Fruit fly (Drosophila melanogaster) whole organism, wandering third instar larva: ENCODE data around the gene LanA.

ENCODE experiments used
- Abd-B ChIP-seq: fragments of >200 bp; optimal IDR thresholded peaks from 2 replicates; lab custom pipeline; 2017; ENCODE audit warnings: missing biosample characterization, missing genetic modification characterization
- CG32264 ChIP-seq: fragments of 200-800 bp; sonication (Bioruptor generic); optimal IDR thresholded peaks from 2 replicates; lab custom pipeline; 2016; ENCODE audit warnings: missing biosample characterization, missing genetic modification characterization
- CG9705 ChIP-seq: fragments of 200-800 bp; sonication (Bioruptor generic); optimal IDR thresholded peaks from 2 replicates; lab custom pipeline; 2018; ENCODE audit warnings: missing biosample characterization, mild to moderate bottlenecking, missing genetic modification characterization
- CrebA ChIP-seq: fragments of 200-800 bp; sonication (Bioruptor generic); optimal IDR thresholded peaks from 2 replicates; lab custom pipeline; 2016; ENCODE audit warnings: missing biosample characterization, mild to moderate bottlenecking, missing genetic modification characterization, borderline replicate concordance
- Dfd ChIP-seq: fragments of >200 bp; optimal IDR thresholded peaks from 2 replicates; lab custom pipeline; 2017; ENCODE audit warnings: missing biosample characterization, missing genetic modification characterization
- Dif ChIP-seq: fragments of 200-275, 200-300 bp; sonication (Bioruptor generic); optimal IDR thresholded peaks from 2 replicates; lab custom pipeline; 2018; ENCODE audit warnings: missing biosample characterization, missing genetic modification characterization; ENCODE audit not compliant: partially characterized antibody
- GATAd ChIP-seq: sonication (Bioruptor generic); optimal IDR thresholded peaks from 2 replicates; lab custom pipeline; 2016; ENCODE audit warnings: missing biosample characterization, missing genetic modification characterization
- Hr78 ChIP-seq: fragments of >200 bp; optimal IDR thresholded peaks from 2 replicates; lab custom pipeline; 2017; ENCODE audit warnings: missing biosample characterization, missing genetic modification characterization
- Hr83 ChIP-seq: fragments of 200-300 bp; sonication (Bioruptor generic); optimal IDR thresholded peaks from 2 replicates; lab custom pipeline; 2016; ENCODE audit warnings: missing biosample characterization, mild to moderate bottlenecking, missing genetic modification characterization, moderate library complexity; ENCODE audit not compliant: poor library complexity, severe bottlenecking
- Jra ChIP-seq: sonication (Bioruptor generic); optimal IDR thresholded peaks from 2 replicates; lab custom pipeline; 2016; ENCODE audit warnings: missing biosample characterization, missing genetic modification characterization
- Mio ChIP-seq: sonication (Bioruptor generic); optimal IDR thresholded peaks from 2 replicates; lab custom pipeline; 2016; ENCODE audit warnings: missing biosample characterization, missing genetic modification characterization
- OdsH ChIP-seq: fragments of 200-800 bp; sonication (Bioruptor generic); optimal IDR thresholded peaks from 2 replicates; lab custom pipeline; 2016; ENCODE audit warnings: missing biosample characterization, mild to moderate bottlenecking, missing genetic modification characterization
- Rel ChIP-seq, 2 experiments: fragments of 200-800 bp; sonication (Bioruptor generic) in 1 of 2; optimal IDR thresholded peaks; 2 replicates in 1 of 2; 3 replicates in 1 of 2; lab custom pipeline; 2016 to 2019; ENCODE audit warnings: mild to moderate bottlenecking in 2 of 2, missing biosample characterization in 2 of 2, missing genetic modification characterization in 2 of 2, moderate library complexity in 1 of 2
- Sp1 ChIP-seq: fragments of 200-800 bp; sonication (Bioruptor generic); optimal IDR thresholded peaks from 3 replicates; lab custom pipeline; 2019; ENCODE audit warnings: missing biosample characterization, mild to moderate bottlenecking, missing genetic modification characterization, moderate library complexity
- Vsx2 ChIP-seq: fragments of 200-300, 225-300 bp; sonication (Bioruptor generic); optimal IDR thresholded peaks from 2 replicates; lab custom pipeline; 2018; ENCODE audit warnings: missing biosample characterization, missing genetic modification characterization; ENCODE audit not compliant: partially characterized antibody
- br ChIP-seq: fragments of 200-800 bp; sonication (Bioruptor generic); optimal IDR thresholded peaks from 2 replicates; lab custom pipeline; 2016; ENCODE audit warnings: missing biosample characterization, missing genetic modification characterization
- brk ChIP-seq: fragments of 200-800 bp; sonication (Bioruptor generic); optimal IDR thresholded peaks from 2 replicates; lab custom pipeline; 2016; ENCODE audit warnings: missing biosample characterization, mild to moderate bottlenecking, missing genetic modification characterization
- dl ChIP-seq, 2 experiments: fragments of 175-275, 200-275 bp in 1 of 2; fragments of 200-275 bp in 1 of 2; sonication (Bioruptor generic); optimal IDR thresholded peaks; lab custom pipeline; 2018; ENCODE audit warnings: mild to moderate bottlenecking in 2 of 2, missing biosample characterization in 2 of 2, missing genetic modification characterization in 2 of 2, moderate library complexity in 2 of 2; ENCODE audit not compliant: partially characterized antibody in 2 of 2, insufficient read depth in 1 of 2
- dsf ChIP-seq: sonication (Bioruptor generic); optimal IDR thresholded peaks from 2 replicates; lab custom pipeline; 2016; ENCODE audit warnings: missing biosample characterization, missing genetic modification characterization, borderline replicate concordance
- ey ChIP-seq: fragments of 200-800 bp; sonication (Bioruptor generic); optimal IDR thresholded peaks from 2 replicates; lab custom pipeline; 2016; ENCODE audit warnings: missing biosample characterization, missing genetic modification characterization
- foxo ChIP-seq, 2 experiments: fragments of 200-800 bp; sonication (Bioruptor generic); optimal IDR thresholded peaks; 2 replicates in 1 of 2; 3 replicates in 1 of 2; lab custom pipeline; 2016 to 2017; ENCODE audit warnings: missing biosample characterization in 2 of 2, missing genetic modification characterization in 2 of 2
- fru ChIP-seq: fragments of 200-800 bp; sonication (Bioruptor generic); optimal IDR thresholded peaks from 3 replicates; lab custom pipeline; 2016; ENCODE audit warnings: missing biosample characterization, mild to moderate bottlenecking, missing genetic modification characterization
- h ChIP-seq: fragments of 200-800 bp; sonication (Bioruptor generic); optimal IDR thresholded peaks from 3 replicates; lab custom pipeline; 2016; ENCODE audit warnings: missing biosample characterization, mild to moderate bottlenecking, missing genetic modification characterization
- jim ChIP-seq: fragments of 175-275, 200-325 bp; sonication (Bioruptor generic); optimal IDR thresholded peaks from 2 replicates; lab custom pipeline; 2016; ENCODE audit warnings: missing biosample characterization, mild to moderate bottlenecking, missing genetic modification characterization
- pan ChIP-seq: fragments of >200 bp; optimal IDR thresholded peaks from 2 replicates; lab custom pipeline; 2017
- psq ChIP-seq: fragments of 200-800 bp; sonication (Bioruptor generic); optimal IDR thresholded peaks from 3 replicates; lab custom pipeline; 2017; ENCODE audit warnings: missing biosample characterization, mild to moderate bottlenecking, missing genetic modification characterization, moderate library complexity
- rgr ChIP-seq: fragments of 200-800 bp; sonication (Bioruptor generic); optimal IDR thresholded peaks from 3 replicates; lab custom pipeline; 2016; ENCODE audit warnings: missing biosample characterization, mild to moderate bottlenecking, missing genetic modification characterization
- sage ChIP-seq: fragments of 200-800 bp; sonication (Bioruptor generic); optimal IDR thresholded peaks from 2 replicates; lab custom pipeline; 2016; ENCODE audit warnings: missing biosample characterization, mild to moderate bottlenecking, missing genetic modification characterization
- sv ChIP-seq: fragments of 200-800 bp; sonication (Bioruptor generic); optimal IDR thresholded peaks from 3 replicates; lab custom pipeline; 2016; ENCODE audit warnings: missing biosample characterization, missing genetic modification characterization
- tai ChIP-seq: sonication (Bioruptor generic); optimal IDR thresholded peaks from 2 replicates; lab custom pipeline; 2016; ENCODE audit warnings: missing biosample characterization, missing genetic modification characterization
- usp ChIP-seq: fragments of >200 bp; optimal IDR thresholded peaks from 2 replicates; lab custom pipeline; 2017; ENCODE audit warnings: missing biosample characterization, missing genetic modification characterization
- woc ChIP-seq: sonication (Bioruptor generic); optimal IDR thresholded peaks from 2 replicates; lab custom pipeline; 2016; ENCODE audit warnings: missing biosample characterization, mild to moderate bottlenecking, missing genetic modification characterization

The LanA gene

DNA sequence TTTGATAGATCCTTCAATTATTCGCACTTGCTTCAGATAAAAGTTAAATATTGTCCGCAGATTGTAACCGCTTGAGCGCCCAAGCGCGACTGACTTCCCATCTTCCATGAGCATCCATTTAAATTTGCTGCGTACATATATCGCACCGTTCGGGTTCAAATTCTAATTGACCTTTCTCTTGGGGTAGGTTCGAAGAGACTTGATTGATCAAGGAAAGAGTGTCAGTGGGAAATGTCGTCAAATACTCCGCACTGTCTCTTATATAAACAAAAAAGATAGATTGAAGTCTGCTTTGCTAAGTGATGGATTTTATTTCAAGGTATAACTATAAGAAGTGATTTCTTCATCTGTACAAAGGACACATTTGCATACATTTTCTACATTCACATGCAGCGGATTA lies 27.8 kb upstream of the LanA start, which contains the start of gene Mdr65:
Mdr65 (minus strand) TSS at position 101 of the 400 bp plus-strand sequence.
- TF ChIP-seq ey (GFP tag; lab: Kevin White, UChicago) (no peak), sage (GFP tag; lab: Kevin White, UChicago) (no peak), dl (GFP tag; optimal IDR thresholded peaks at IDR 0.05; lab: Kevin White, UChicago; ENCODE audit: insufficient read depth in 1 of 2, partially characterized antibody in 2 of 2) (no peak), br (GFP tag; lab: Kevin White, UChicago) (no peak), foxo (GFP tag; optimal IDR thresholded peaks at IDR 0.05; lab: Kevin White, UChicago) (no peak), jim (GFP tag; lab: Kevin White, UChicago) (no peak), Jra (no peak), Dif (no peak), brk (GFP tag; lab: Kevin White, UChicago) (no peak), h (GFP tag; lab: Kevin White, UChicago) (no peak), CrebA (no peak), Vsx2 (GFP tag; lab: Kevin White, UChicago) (no peak), tai (GFP tag; lab: Kevin White, UChicago) (no peak)

DNA sequence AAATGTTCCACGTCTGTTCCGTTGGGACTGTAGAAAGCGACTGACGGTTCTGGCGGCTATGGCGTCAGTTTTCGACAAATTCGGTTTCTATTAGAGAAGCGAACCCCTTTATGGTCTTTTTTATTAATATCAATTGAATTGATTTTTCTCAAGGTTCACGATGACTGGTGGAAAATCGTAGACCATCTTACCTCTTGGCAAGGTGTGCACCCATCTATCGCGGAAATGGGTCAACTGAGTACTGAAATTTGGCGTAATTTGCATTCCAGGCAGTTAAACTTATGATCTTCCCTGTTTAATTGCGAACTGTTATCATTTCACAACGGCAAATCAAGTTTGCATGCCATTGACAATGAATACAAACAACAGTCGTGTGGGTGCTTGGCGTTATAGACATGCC lies 22.1 kb upstream of the LanA start, which contains the start of gene CG10226:
CG10226 (minus strand) TSS at position 101 of the 400 bp plus-strand sequence.
- TF ChIP-seq Sp1 (no peak), dl (GFP tag; optimal IDR thresholded peaks at IDR 0.05; lab: Kevin White, UChicago; ENCODE audit: insufficient read depth in 1 of 2, partially characterized antibody in 2 of 2) (no peak), Vsx2 (GFP tag; lab: Kevin White, UChicago) (no peak), CG9705 (GFP tag; lab: Kevin White, UChicago) (no peak), jim (GFP tag; lab: Kevin White, UChicago) (no peak), dsf (no peak), rgr (GFP tag; lab: Kevin White, UChicago) (no peak), ey (GFP tag; lab: Kevin White, UChicago) (no peak), foxo (GFP tag; optimal IDR thresholded peaks at IDR 0.05; lab: Kevin White, UChicago) (no peak)

DNA sequence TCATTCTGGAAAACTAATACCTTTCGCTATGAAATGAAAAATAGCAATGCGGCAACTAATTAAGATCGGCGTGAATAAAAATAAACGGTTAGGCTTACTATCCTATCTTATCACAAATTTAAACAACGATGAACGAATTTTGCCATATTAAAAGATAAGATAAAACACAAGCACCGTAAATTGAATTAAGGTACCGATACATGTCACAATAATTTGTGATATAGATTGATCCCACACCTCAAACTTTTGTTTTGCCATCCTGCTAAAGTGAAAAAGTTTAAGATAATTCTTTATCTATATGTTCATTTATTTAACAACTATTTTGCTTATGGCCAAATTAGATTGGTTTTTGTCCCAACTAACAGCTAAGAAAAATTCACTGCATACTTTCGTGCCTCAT lies 16.2 kb upstream of the LanA start, which contains the start of gene CG42714:
CG42714 (minus strand) TSS at position 22 of the 400 bp plus-strand sequence.
- TF ChIP-seq psq (no peak), fru (GFP tag; lab: Kevin White, UChicago) (no peak), Abd-B (GFP tag; lab: Kevin White, UChicago) (no peak)

DNA sequence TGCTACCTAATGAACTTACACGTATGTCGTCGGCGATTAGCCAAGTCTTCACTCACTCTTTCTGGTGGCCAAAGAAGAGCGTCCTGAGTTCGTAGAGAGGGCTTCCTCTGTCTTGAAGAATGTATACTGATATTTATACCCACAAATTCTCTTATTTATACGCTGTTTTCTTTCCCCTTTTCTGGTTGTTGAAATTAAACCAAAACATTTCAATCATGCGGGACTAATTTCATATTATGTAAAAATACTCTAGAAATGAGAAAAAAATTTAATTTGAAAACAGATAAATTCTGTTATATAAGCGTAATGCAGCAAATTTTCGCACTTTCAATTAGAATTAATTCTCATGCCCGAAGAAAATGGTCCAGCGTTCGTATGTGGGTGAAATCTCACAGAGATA lies 15.5 kb upstream of the LanA start, which contains the start of gene BG642312:
BG642312 (minus strand) TSS at position 101 of the 400 bp plus-strand sequence.
- TF ChIP-seq GATAd = no peak
- no peak for TF ChIP-seq CG9705 (GFP tag; lab: Kevin White, UChicago)
- TF ChIP-seq Hr83 (GFP tag; lab: Kevin White, UChicago) = no peak
- TF ChIP-seq Jra = no peak
- no peak for TF ChIP-seq Rel (GFP tag; optimal IDR thresholded peaks at IDR 0.05; lab: Kevin White, UChicago)
- TF ChIP-seq Rel (tag; optimal IDR thresholded peaks at IDR 0.05; lab: Kevin White, UChicago) = no peak
- TF ChIP-seq tai (GFP tag; lab: Kevin White, UChicago) = no peak
- no peak for TF ChIP-seq Dfd
- TF ChIP-seq pan (lab: Kevin White, UChicago) = no peak
- TF ChIP-seq CrebA = no peak
- no peak for TF ChIP-seq psq
- TF ChIP-seq br (GFP tag; lab: Kevin White, UChicago) = no peak

DNA sequence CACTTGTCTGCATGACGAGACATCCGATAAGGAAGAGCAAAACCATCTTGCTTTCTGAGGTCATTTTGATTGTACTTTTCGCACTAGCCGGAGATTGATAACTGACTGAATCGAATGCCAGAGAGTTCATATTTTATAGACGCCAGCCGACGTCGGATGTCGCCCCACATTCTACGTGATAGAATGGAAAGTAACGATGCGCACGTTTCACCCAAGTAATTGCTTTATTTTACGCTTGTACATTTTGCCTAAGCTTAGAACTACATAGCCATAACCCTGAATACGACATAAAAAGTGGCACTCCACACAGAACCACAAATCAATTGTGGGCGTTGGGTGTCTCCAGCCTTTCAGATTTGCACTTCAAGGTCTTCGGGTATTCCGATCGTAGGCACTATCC lies 14.4 kb upstream of the LanA start, which contains the start of gene CG13299:
CG13299 (minus strand) TSS at position 101 of the 400 bp plus-strand sequence.
- TF ChIP-seq dsf (no peak), usp (no peak), GATAd (no peak), Hr78 (GFP tag; lab: Kevin White, UChicago) (no peak), jim (GFP tag; lab: Kevin White, UChicago) (no peak), woc (GFP tag; lab: Kevin White, UChicago) (no peak), sage (GFP tag; lab: Kevin White, UChicago) (no peak), ey (GFP tag; lab: Kevin White, UChicago) (no peak), CrebA (no peak), Mio (GFP tag; lab: Kevin White, UChicago) (no peak), fru (GFP tag; lab: Kevin White, UChicago) (no peak), rgr (GFP tag; lab: Kevin White, UChicago) (no peak), Vsx2 (GFP tag; lab: Kevin White, UChicago) (no peak), br (GFP tag; lab: Kevin White, UChicago) (no peak), OdsH (GFP tag; lab: Kevin White, UChicago) (no peak), Dif (no peak), sv (GFP tag; lab: Kevin White, UChicago) (no peak), Abd-B (GFP tag; lab: Kevin White, UChicago) (no peak), CG32264 (GFP tag; lab: Kevin White, UChicago) (no peak), Sp1 (no peak)
